Worm (Caenorhabditis elegans): ENCODE measurements around the gene C44C10.5.
A peak's percentile ranks its signal among the peaks of the same experiment; 100 is the strongest.

Gene C44C10.5

ce11 chrX:11662069-11662468 lies 28.3 kb upstream of the C44C10.5 start:
- TF ChIP-seq ref-1 (GFP tag; conservative IDR thresholded peaks at IDR 0.05) (no peak), T22C8.4 (GFP tag; IDR thresholded peaks at IDR 0.05) (no peak), tab-1 (GFP tag; IDR thresholded peaks at IDR 0.05) (no peak), cog-1 (tag; optimal IDR thresholded peaks at IDR 0.05) (no peak), klf-2 (GFP tag; conservative IDR thresholded peaks at IDR 0.05) (no peak), flt-1 (GFP tag; IDR thresholded peaks at IDR 0.05) (no peak), ztf-23 (GFP tag; IDR thresholded peaks at IDR 0.05) (no peak), ztf-29 (GFP tag; IDR thresholded peaks at IDR 0.05) (no peak), med-1 (GFP tag; optimal IDR thresholded peaks at IDR 0.05; ENCODE audit: insufficient read depth) (no peak)

- TF ChIP-seq ztf-29 (GFP tag; IDR thresholded peaks at IDR 0.05) = no peak
- TF ChIP-seq klf-2 (GFP tag; conservative IDR thresholded peaks at IDR 0.05) = no peak
- no peak for TF ChIP-seq ref-1 (GFP tag; conservative IDR thresholded peaks at IDR 0.05)
- TF ChIP-seq med-1 (GFP tag; optimal IDR thresholded peaks at IDR 0.05; ENCODE audit: insufficient read depth) = no peak
- TF ChIP-seq ztf-23 (GFP tag; IDR thresholded peaks at IDR 0.05) = no peak
- no peak for TF ChIP-seq tab-1 (GFP tag; IDR thresholded peaks at IDR 0.05)
- TF ChIP-seq flt-1 (GFP tag; IDR thresholded peaks at IDR 0.05) = 0 out of 2 replicates have a peak, but pooled peaks have one; percentile 52
- TF ChIP-seq T22C8.4 (GFP tag; IDR thresholded peaks at IDR 0.05) = no peak
- TF ChIP-seq cog-1 (tag; optimal IDR thresholded peaks at IDR 0.05) = peak; percentile 32
These were observed 27.8 kb upstream of the C44C10.5 start for ce11 chrX:11662557-11662956.

ce11 chrX:11664184-11664583 lies 26.2 kb upstream of the C44C10.5 start:
- TF ChIP-seq T22C8.4 (GFP tag; IDR thresholded peaks at IDR 0.05) (no peak), cog-1 (tag; optimal IDR thresholded peaks at IDR 0.05) (no peak), tab-1 (GFP tag; IDR thresholded peaks at IDR 0.05) (no peak), med-1 (GFP tag; optimal IDR thresholded peaks at IDR 0.05; ENCODE audit: insufficient read depth) (no peak), klf-2 (GFP tag; conservative IDR thresholded peaks at IDR 0.05) (no peak), flt-1 (GFP tag; IDR thresholded peaks at IDR 0.05) (no peak), ztf-29 (GFP tag; IDR thresholded peaks at IDR 0.05) (no peak)

ce11 chrX:11665522-11666017 lies 24.8 kb upstream of the C44C10.5 start:
- no peak for TF ChIP-seq tab-1 (GFP tag; IDR thresholded peaks at IDR 0.05)
- no peak for TF ChIP-seq med-1 (GFP tag; optimal IDR thresholded peaks at IDR 0.05; ENCODE audit: insufficient read depth)
- TF ChIP-seq ztf-29 (GFP tag; IDR thresholded peaks at IDR 0.05) = no peak
- TF ChIP-seq cog-1 (tag; optimal IDR thresholded peaks at IDR 0.05) = no peak
- no peak for TF ChIP-seq ztf-23 (GFP tag; IDR thresholded peaks at IDR 0.05)
- TF ChIP-seq flt-1 (GFP tag; IDR thresholded peaks at IDR 0.05) = no peak
- no peak for TF ChIP-seq ref-1 (GFP tag; conservative IDR thresholded peaks at IDR 0.05)
- TF ChIP-seq T22C8.4 (GFP tag; IDR thresholded peaks at IDR 0.05) = no peak
- TF ChIP-seq klf-2 (GFP tag; conservative IDR thresholded peaks at IDR 0.05) = no peak

ce11 chrX:11666545-11667177 lies 23.7 kb upstream of the C44C10.5 start, which contains the start of gene noca-2:
TSS of gene noca-2 (plus strand) at chrX:11667127.
- TF ChIP-seq cog-1 (tag; optimal IDR thresholded peaks at IDR 0.05) (peak; percentile 46), ztf-29 (GFP tag; IDR thresholded peaks at IDR 0.05) (no peak)

ce11 chrX:11673063-11673759 lies 17.1 kb upstream of the C44C10.5 start:
- no peak for TF ChIP-seq ztf-23 (GFP tag; IDR thresholded peaks at IDR 0.05)

- peak; percentile 21 for TF ChIP-seq cog-1 (tag; optimal IDR thresholded peaks at IDR 0.05)
- no peak for TF ChIP-seq med-1 (GFP tag; optimal IDR thresholded peaks at IDR 0.05; ENCODE audit: insufficient read depth)
These were observed 14.8 kb upstream of the C44C10.5 start for ce11 chrX:11675573-11675972.

ce11 chrX:11679211-11679977 lies 10.9 kb upstream of the C44C10.5 start:
- no peak for TF ChIP-seq cog-1 (tag; optimal IDR thresholded peaks at IDR 0.05)
- no peak for TF ChIP-seq tab-1 (GFP tag; IDR thresholded peaks at IDR 0.05)
- no peak for TF ChIP-seq flt-1 (GFP tag; IDR thresholded peaks at IDR 0.05)
- no peak for TF ChIP-seq T22C8.4 (GFP tag; IDR thresholded peaks at IDR 0.05)
- no peak for TF ChIP-seq ref-1 (GFP tag; conservative IDR thresholded peaks at IDR 0.05)
- no peak for TF ChIP-seq med-1 (GFP tag; optimal IDR thresholded peaks at IDR 0.05; ENCODE audit: insufficient read depth)
- TF ChIP-seq ztf-29 (GFP tag; IDR thresholded peaks at IDR 0.05) = no peak

ce11 chrX:11680851-11681250 lies 9.5 kb upstream of the C44C10.5 start, which contains the start of gene T04F8.7:
TSS of gene T04F8.7 (minus strand) at chrX:11680980.
- no peak for TF ChIP-seq klf-2 (GFP tag; conservative IDR thresholded peaks at IDR 0.05)
- no peak for TF ChIP-seq ref-1 (GFP tag; conservative IDR thresholded peaks at IDR 0.05)
- no peak for TF ChIP-seq tab-1 (GFP tag; IDR thresholded peaks at IDR 0.05)
- no peak for TF ChIP-seq ztf-29 (GFP tag; IDR thresholded peaks at IDR 0.05)
- no peak for TF ChIP-seq flt-1 (GFP tag; IDR thresholded peaks at IDR 0.05)
- TF ChIP-seq cog-1 (tag; optimal IDR thresholded peaks at IDR 0.05) = no peak
- TF ChIP-seq med-1 (GFP tag; optimal IDR thresholded peaks at IDR 0.05; ENCODE audit: insufficient read depth) = no peak
- no peak for TF ChIP-seq ztf-23 (GFP tag; IDR thresholded peaks at IDR 0.05)
- TF ChIP-seq T22C8.4 (GFP tag; IDR thresholded peaks at IDR 0.05) = no peak

- no peak for TF ChIP-seq cog-1 (tag; optimal IDR thresholded peaks at IDR 0.05)
- no peak for TF ChIP-seq klf-2 (GFP tag; conservative IDR thresholded peaks at IDR 0.05)
- no peak for TF ChIP-seq T22C8.4 (GFP tag; IDR thresholded peaks at IDR 0.05)
These were observed 6.1 kb upstream of the C44C10.5 start, which contains the start of gene hnd-1 for ce11 chrX:11684261-11684660. TSS of gene hnd-1 (plus strand) at chrX:11684561.

All from whole organism, midembryonic.